Fruit fly (Drosophila melanogaster): ENCODE results near the gene CG32793.
A peak's percentile ranks its signal among the peaks of the same experiment; 100 is the strongest.

DNA sequence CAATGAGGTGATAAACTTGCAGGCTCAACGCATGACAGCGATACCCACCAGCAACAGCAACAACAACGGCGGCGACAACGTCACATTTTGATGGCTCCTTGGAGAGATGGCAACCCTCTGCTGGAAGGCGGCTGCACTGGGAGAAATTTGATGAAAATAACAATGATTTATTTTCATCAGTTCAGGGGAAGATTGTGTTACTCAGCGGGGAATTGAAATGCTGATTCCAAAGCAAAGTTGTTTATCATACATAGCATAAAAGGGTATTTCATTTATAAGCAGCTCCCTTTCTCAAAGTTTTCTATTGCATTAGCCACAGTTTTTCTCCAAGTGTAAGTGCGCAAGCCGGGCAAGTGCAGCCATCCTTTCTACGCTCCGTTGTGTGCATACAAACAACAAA, 48.9 kb upstream of the CG32793 start:
- TF ChIP-seq gl (tag; optimal IDR thresholded peaks at IDR 0.05) (peak; percentile 42), CG12605 (GFP tag; IDR thresholded peaks at IDR 0.05) (no peak)

All from whole organism, pupa.